Worm (Caenorhabditis elegans) whole organism, L1 larva: ENCODE measurements around the gene nhr-122.
A peak's percentile ranks its signal among the peaks of the same experiment; 100 is the strongest.

Experiments used
- C16A3.4 ChIP-seq: fragments of 150-350 bp; optimal IDR thresholded peaks from 2 replicates; lab custom pipeline; 2014; ENCODE audit warnings: missing biosample characterization, missing genetic modification characterization
- F16B12.6 ChIP-seq: fragments of 150-350 bp; optimal IDR thresholded peaks from 2 replicates; lab custom pipeline; 2014; ENCODE audit warnings: missing biosample characterization, missing genetic modification characterization
- ama-1 ChIP-seq: fragments of 150-350 bp; optimal IDR thresholded peaks from 2 replicates; lab custom pipeline; 2014
- blmp-1 ChIP-seq: fragments of 150-350 bp; optimal IDR thresholded peaks from 2 replicates; lab custom pipeline; 2014; ENCODE audit warnings: missing biosample characterization, missing genetic modification characterization
- ceh-82 ChIP-seq, 3 experiments: fragments of 150-350 bp in 1 of 3; sonication (generic microtip) in 2 of 3; optimal IDR thresholded peaks; 2 replicates each; lab custom pipeline; 2014 to 2017; ENCODE audit warnings: missing biosample characterization in 3 of 3, missing genetic modification characterization in 3 of 3
- ceh-88 ChIP-seq: fragments of 200-800 bp; sonication (Bioruptor generic); IDR thresholded peaks from 2 replicates; pipeline ENCODE4 v1.3.6; 2022; ENCODE audit warnings: missing genetic modification characterization, missing compliant biosample characterization
- ceh-90 ChIP-seq: sonication (generic microtip); optimal IDR thresholded peaks from 2 replicates; lab custom pipeline; 2016; ENCODE audit warnings: missing genetic modification characterization, missing compliant biosample characterization
- dpl-1 ChIP-seq, 3 experiments: fragments of 150-350 bp in 2 of 3; sonication (generic microtip) in 1 of 3; optimal IDR thresholded peaks; 2 replicates each; lab custom pipeline; 2014 to 2017; ENCODE audit warnings: missing biosample characterization in 3 of 3, missing genetic modification characterization in 3 of 3, missing genetic modification reagents in 3 of 3
- efl-1 ChIP-seq, 4 experiments: fragments of 150-350 bp; optimal IDR thresholded peaks in 3 of 4; peaks in 1 of 4; 1 replicate in 1 of 4; 2 replicates in 3 of 4; lab custom pipeline; 2014; ENCODE audit warnings: missing biosample characterization in 2 of 4, missing genetic modification characterization in 2 of 4, missing genetic modification reagents in 2 of 4
- elt-3 ChIP-seq, 6 experiments: fragments of 150-350 bp in 1 of 6; sonication (generic microtip); optimal IDR thresholded peaks; 2 replicates each; lab custom pipeline; 2017 to 2018; ENCODE audit warnings: missing biosample characterization in 6 of 6, missing genetic modification characterization in 6 of 6, inconsistent platforms in 1 of 6
- fos-1 ChIP-seq: fragments of 150-350 bp; optimal IDR thresholded peaks from 2 replicates; lab custom pipeline; 2014; ENCODE audit warnings: missing biosample characterization, missing genetic modification characterization
- grh-1 ChIP-seq: fragments of 200-800 bp; sonication (Bioruptor generic); IDR thresholded peaks from 2 replicates; pipeline ENCODE4 v1.3.6; 2022; ENCODE audit warnings: missing genetic modification reagents, missing genetic modification characterization, missing compliant biosample characterization
- hpl-2 ChIP-seq: fragments of 150-350 bp; optimal IDR thresholded peaks from 2 replicates; lab custom pipeline; 2014; ENCODE audit warnings: missing biosample characterization, missing genetic modification reagents, missing genetic modification characterization
- irx-1 ChIP-seq: sonication (generic microtip); optimal IDR thresholded peaks from 2 replicates; lab custom pipeline; 2016; ENCODE audit warnings: missing genetic modification characterization, missing compliant biosample characterization
- jun-1 ChIP-seq: fragments of 150-350 bp; optimal IDR thresholded peaks from 2 replicates; lab custom pipeline; 2014; ENCODE audit warnings: missing biosample characterization, missing genetic modification reagents, missing genetic modification characterization
- lin-14 ChIP-seq: fragments of 200-800 bp; sonication (Bioruptor generic); optimal IDR thresholded peaks from 2 replicates; lab custom pipeline; 2018; ENCODE audit warnings: mild to moderate bottlenecking, missing genetic modification characterization, moderate library complexity, missing compliant biosample characterization
- lin-15B ChIP-seq: fragments of 150-350 bp; sonication (generic microtip); optimal IDR thresholded peaks from 3 replicates; lab custom pipeline; 2014; ENCODE audit warnings: missing biosample characterization, missing genetic modification characterization
- lin-35 ChIP-seq, 2 experiments: fragments of 150-350 bp; optimal IDR thresholded peaks; 2 replicates each; lab custom pipeline; 2014; ENCODE audit warnings: missing biosample characterization in 2 of 2, missing genetic modification characterization in 2 of 2, missing genetic modification reagents in 2 of 2
- lir-3 ChIP-seq: sonication (generic microtip); optimal IDR thresholded peaks from 2 replicates; lab custom pipeline; 2016; ENCODE audit warnings: mild to moderate bottlenecking, missing genetic modification characterization, moderate library complexity, missing compliant biosample characterization; ENCODE audit not compliant: poor library complexity
- lsy-2 ChIP-seq, 2 experiments: fragments of 150-350 bp; optimal IDR thresholded peaks; 2 replicates each; lab custom pipeline; 2014; ENCODE audit warnings: missing biosample characterization in 2 of 2, missing genetic modification characterization in 2 of 2
- mdl-1 ChIP-seq, 2 experiments: fragments of 150-350 bp; optimal IDR thresholded peaks; 2 replicates each; lab custom pipeline; 2014 to 2017; ENCODE audit warnings: missing biosample characterization in 2 of 2, missing genetic modification characterization in 2 of 2, inconsistent platforms in 1 of 2
- mep-1 ChIP-seq: fragments of 150-350 bp; optimal IDR thresholded peaks from 2 replicates; lab custom pipeline; 2014; ENCODE audit warnings: missing biosample characterization, missing genetic modification characterization
- nhr-20 ChIP-seq: sonication (generic microtip); optimal IDR thresholded peaks from 2 replicates; lab custom pipeline; 2016; ENCODE audit warnings: mild to moderate bottlenecking, missing genetic modification characterization, missing compliant biosample characterization
- nhr-237 ChIP-seq: fragments of 150-350 bp; optimal IDR thresholded peaks from 2 replicates; lab custom pipeline; 2014; ENCODE audit warnings: missing biosample characterization, missing genetic modification characterization
- nhr-28 ChIP-seq: fragments of 150-350 bp; optimal IDR thresholded peaks from 2 replicates; lab custom pipeline; 2014; ENCODE audit warnings: missing biosample characterization, missing genetic modification characterization
- nhr-47 ChIP-seq: sonication (generic microtip); optimal IDR thresholded peaks from 2 replicates; lab custom pipeline; 2016; ENCODE audit warnings: mild to moderate bottlenecking, missing genetic modification characterization, moderate library complexity, missing compliant biosample characterization
- nhr-71 ChIP-seq: sonication (generic microtip); optimal IDR thresholded peaks from 2 replicates; lab custom pipeline; 2016; ENCODE audit warnings: mild to moderate bottlenecking, missing genetic modification characterization, moderate library complexity, missing compliant biosample characterization
- nhr-76 ChIP-seq: sonication (generic microtip); optimal IDR thresholded peaks from 2 replicates; lab custom pipeline; 2017; ENCODE audit warnings: missing biosample characterization, missing genetic modification characterization
- nhr-85 ChIP-seq: sonication (generic microtip); peaks from one replicate; lab custom pipeline; 2016; ENCODE audit warnings: missing genetic modification characterization, inconsistent platforms, missing compliant biosample characterization
- nhr-90 ChIP-seq: sonication (generic microtip); optimal IDR thresholded peaks from 2 replicates; lab custom pipeline; 2016; ENCODE audit warnings: mild to moderate bottlenecking, missing genetic modification characterization, missing compliant biosample characterization; ENCODE audit not compliant: poor library complexity
- rnt-1 ChIP-seq: sonication (generic microtip); optimal IDR thresholded peaks from 2 replicates; lab custom pipeline; 2016; ENCODE audit warnings: mild to moderate bottlenecking, missing genetic modification characterization, moderate library complexity, missing compliant biosample characterization
- skn-1 ChIP-seq: fragments of 150-350 bp; optimal IDR thresholded peaks from 2 replicates; lab custom pipeline; 2014; ENCODE audit warnings: missing biosample characterization, missing genetic modification characterization
- snu-23 ChIP-seq: sonication (generic microtip); optimal IDR thresholded peaks from 2 replicates; lab custom pipeline; 2016; ENCODE audit warnings: missing genetic modification characterization, missing compliant biosample characterization
- sox-4 ChIP-seq: sonication (generic microtip); optimal IDR thresholded peaks from 2 replicates; lab custom pipeline; 2016; ENCODE audit warnings: missing genetic modification characterization, missing compliant biosample characterization
- swsn-7 ChIP-seq: sonication (generic microtip); optimal IDR thresholded peaks from 2 replicates; lab custom pipeline; 2016; ENCODE audit warnings: missing genetic modification characterization, missing compliant biosample characterization
- tbx-2 ChIP-seq: sonication (generic microtip); optimal IDR thresholded peaks from 2 replicates; lab custom pipeline; 2016; ENCODE audit warnings: missing genetic modification characterization, missing compliant biosample characterization
- tlp-1 ChIP-seq: fragments of 150-350 bp; optimal IDR thresholded peaks from 2 replicates; lab custom pipeline; 2014; ENCODE audit warnings: missing biosample characterization, missing genetic modification characterization
- unc-98 ChIP-seq: fragments of 200-800 bp; sonication (Bioruptor generic); IDR thresholded peaks from 2 replicates; pipeline ENCODE4 v1.3.6; 2022; ENCODE audit warnings: missing genetic modification characterization, missing compliant biosample characterization

The nhr-122 gene

DNA sequence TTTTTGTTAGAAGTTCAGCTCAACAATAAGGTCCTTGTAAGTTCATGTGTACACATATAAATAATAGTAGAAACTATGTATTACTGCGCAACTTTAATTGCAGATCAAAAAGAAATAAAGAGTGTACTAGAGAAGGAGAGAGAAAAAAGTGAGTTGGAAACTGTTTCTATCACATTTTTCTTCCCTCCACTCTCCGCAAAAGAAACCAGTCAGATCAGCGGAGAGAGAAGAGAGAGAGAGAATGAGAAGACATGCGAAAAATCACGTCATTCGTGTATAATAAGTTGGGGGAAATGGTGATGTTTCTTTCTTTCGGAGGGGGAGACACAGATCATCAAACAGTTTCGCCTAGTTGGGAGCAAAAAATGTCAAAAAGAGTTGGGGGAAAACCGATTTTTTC is 41.6 kb downstream of the nhr-122 start:
- TF ChIP-seq dpl-1 (GFP tag; optimal IDR thresholded peaks at IDR 0.05; lab: Kevin White, UChicago) (peak in 1 of 3 experiments; percentile 25), ama-1 (no peak), hpl-2 (GFP tag; lab: Kevin White, UChicago) (no peak), lir-3 (tag; lab: Kevin White, UChicago) (peak; percentile 16), unc-98 (no peak), snu-23 (GFP tag; lab: Kevin White, UChicago) (peak; percentile 71), nhr-237 (peak; percentile 37), elt-3 (tag; optimal IDR thresholded peaks at IDR 0.05; lab: Kevin White, UChicago) (peak in 2 of 6 experiments; percentile 31 to 75), nhr-90 (tag; lab: Kevin White, UChicago) (peak; percentile 12), swsn-7 (peak; percentile 27), skn-1 (tag; lab: Kevin White, UChicago) (peak; percentile 14), nhr-76 (no peak), F16B12.6 (no peak), nhr-85 (tag; lab: Kevin White, UChicago) (peak; percentile 77), nhr-28 (tag; lab: Kevin White, UChicago) (no peak), ceh-90 (tag; lab: Kevin White, UChicago) (no peak), sox-4 (no peak), blmp-1 (tag; lab: Kevin White, UChicago) (peak; percentile 93), rnt-1 (no peak), grh-1 (no peak; the same call in 1 of the 2 replicates), nhr-71 (tag; lab: Kevin White, UChicago) (peak; percentile 54), tbx-2 (tag; lab: Kevin White, UChicago) (peak; percentile 11), lsy-2 (tag; optimal IDR thresholded peaks at IDR 0.05; lab: Kevin White, UChicago) (peak; percentile 17 to 65), ceh-82 (tag; optimal IDR thresholded peaks at IDR 0.05; lab: Kevin White, UChicago) (peak in 1 of 3 experiments; percentile 21), lin-15B (tag; lab: Kevin White, UChicago) (no peak), fos-1 (tag; lab: Kevin White, UChicago) (peak; percentile 65), lin-35 (GFP tag; optimal IDR thresholded peaks at IDR 0.05; lab: Kevin White, UChicago) (peak in 1 of 2 experiments; percentile 63), irx-1 (tag; lab: Kevin White, UChicago) (no peak), efl-1 (optimal IDR thresholded peaks at IDR 0.05; lab: Kevin White, UChicago) (peak in 1 of 2 experiments; percentile 9), efl-1 (GFP tag; optimal IDR thresholded peaks at IDR 0.05 in 1 of 2; lab: Kevin White, UChicago) (peak in 1 of 2 experiments; percentile 81), lin-14 (GFP tag; lab: Kevin White, UChicago) (peak; percentile 73), nhr-20 (tag; lab: Kevin White, UChicago) (peak; percentile 66), mdl-1 (tag; optimal IDR thresholded peaks at IDR 0.05; lab: Kevin White, UChicago) (peak in 1 of 2 experiments; percentile 30), mep-1 (tag; lab: Kevin White, UChicago) (peak; percentile 45), nhr-47 (tag; lab: Kevin White, UChicago) (peak; percentile 24), jun-1 (tag; lab: Kevin White, UChicago) (peak; percentile 63), tlp-1 (tag; lab: Kevin White, UChicago) (no peak), C16A3.4 (tag; lab: Kevin White, UChicago) (peak; percentile 18)

DNA sequence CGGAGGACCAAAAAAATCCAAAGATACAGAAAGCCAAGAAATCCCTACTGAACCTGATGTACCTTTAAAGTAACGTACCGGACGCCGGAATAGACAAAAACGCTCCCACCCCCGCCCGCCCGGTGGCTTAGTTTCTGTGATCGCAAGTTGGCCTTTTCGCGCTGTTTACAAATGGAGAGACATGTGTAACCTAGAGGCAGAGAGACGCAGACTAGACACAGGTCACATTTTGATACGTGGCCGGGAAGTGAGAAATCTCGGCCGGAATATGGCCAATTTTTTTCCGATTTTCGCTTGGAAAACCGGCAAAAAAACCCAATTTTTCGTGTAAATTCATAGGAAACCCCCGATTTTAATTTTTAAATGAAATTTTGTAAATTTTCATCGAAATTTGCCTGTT is 43.4 kb downstream of the nhr-122 start:
- TF ChIP-seq irx-1 (tag; lab: Kevin White, UChicago) (no peak), blmp-1 (tag; lab: Kevin White, UChicago) (peak; percentile 28), lin-14 (GFP tag; lab: Kevin White, UChicago) (peak; percentile 34), elt-3 (tag; optimal IDR thresholded peaks at IDR 0.05; lab: Kevin White, UChicago) (peak in 1 of 6 experiments; percentile 17), lsy-2 (tag; optimal IDR thresholded peaks at IDR 0.05; lab: Kevin White, UChicago) (peak in 1 of 2 experiments; percentile 14), mdl-1 (tag; optimal IDR thresholded peaks at IDR 0.05; lab: Kevin White, UChicago) (peak in 1 of 2 experiments; percentile 21), lin-35 (GFP tag; optimal IDR thresholded peaks at IDR 0.05; lab: Kevin White, UChicago) (peak in 1 of 2 experiments; percentile 25), ceh-88 (GFP tag; lab: Robert Waterston, UW) (no peak), nhr-90 (tag; lab: Kevin White, UChicago) (no peak), efl-1 (optimal IDR thresholded peaks at IDR 0.05; lab: Kevin White, UChicago) (no peak), efl-1 (GFP tag; optimal IDR thresholded peaks at IDR 0.05 in 1 of 2; lab: Kevin White, UChicago) (peak in 1 of 2 experiments; percentile 3)
